4 worm cellular contexts compared by ENCODE assay signal in the genomic region with DNA sequence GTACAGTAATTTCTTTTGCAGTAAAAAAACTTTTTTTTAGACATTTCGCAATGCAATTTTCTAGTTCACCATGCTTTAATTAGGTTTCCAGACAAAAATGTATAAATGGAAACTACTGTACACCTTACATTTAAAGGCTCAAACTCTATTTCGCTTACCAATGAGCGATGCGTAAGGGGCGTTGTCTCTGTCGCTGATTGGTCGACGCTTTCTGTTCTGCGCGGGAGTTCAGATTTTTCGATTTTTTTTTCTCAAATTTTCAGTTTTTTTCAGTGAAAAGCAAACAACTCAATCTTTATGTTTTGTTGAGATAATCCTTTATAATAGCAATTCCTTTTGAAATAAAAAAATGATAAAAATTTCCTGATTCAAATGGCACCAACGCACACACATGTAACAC.
TF ChIP-seq lines count a peak whose summit lies in the region.

No protein-coding gene starts in this region.

TF ChIP-seq in whole organism, L3 larva, 47 proteins besides CTCF, POLR2A, EP300 and RAD21:
- TF ChIP-seq nfya-1 (tag; optimal IDR thresholded peaks at IDR 0.05; lab: Kevin White, UChicago; ENCODE audit: insufficient read depth) (peak; percentile 84), snpc-4 (tag; optimal IDR thresholded peaks at IDR 0.05; lab: Kevin White, UChicago) (no peak)

TF ChIP-seq in whole organism, L4 larva, 104 proteins besides CTCF, POLR2A, EP300 and RAD21:
- TF ChIP-seq F26F4.8 (GFP tag; conservative IDR thresholded peaks at IDR 0.05; lab: Robert Waterston, UW), result no peak
- TF ChIP-seq daf-16 (GFP tag; optimal IDR thresholded peaks at IDR 0.05; lab: Kevin White, UChicago), result no peak
- no peak for TF ChIP-seq daf-16 (tag; optimal IDR thresholded peaks at IDR 0.05; lab: Kevin White, UChicago)
- TF ChIP-seq T26A8.4 (GFP tag; IDR thresholded peaks at IDR 0.05; lab: Robert Waterston, UW), result peak; percentile 42; the same call in 1 of the 2 replicates
- no peak for TF ChIP-seq gei-8 (GFP tag; optimal IDR thresholded peaks at IDR 0.05; lab: Kevin White, UChicago)
- no peak for TF ChIP-seq dpl-1 (GFP tag; optimal IDR thresholded peaks at IDR 0.05; lab: Kevin White, UChicago)
- no peak for TF ChIP-seq daf-8 (GFP tag; IDR thresholded peaks at IDR 0.05; lab: Robert Waterston, UW)
- no peak for TF ChIP-seq zfp-2 (tag; optimal IDR thresholded peaks at IDR 0.05; lab: Kevin White, UChicago)
- no peak for TF ChIP-seq Y75B8A.6 (GFP tag; IDR thresholded peaks at IDR 0.05; lab: Robert Waterston, UW)
- no peak for TF ChIP-seq ztf-7 (tag; optimal IDR thresholded peaks at IDR 0.05; lab: Kevin White, UChicago)
- peak; percentile 47 for TF ChIP-seq aha-1 (tag; lab: Kevin White, UChicago)
- TF ChIP-seq ctbp-1 (GFP tag; IDR thresholded peaks at IDR 0.05; lab: Robert Waterston, UW), result no peak; the same call in 1 of the 2 replicates
- no peak for TF ChIP-seq dmd-6 (GFP tag; IDR thresholded peaks at IDR 0.05; lab: Robert Waterston, UW)
- no peak for TF ChIP-seq Y5F2A.4 (GFP tag; optimal IDR thresholded peaks at IDR 0.05; lab: Kevin White, UChicago)
- TF ChIP-seq vab-7 (GFP tag; IDR thresholded peaks at IDR 0.05; lab: Robert Waterston, UW), result no peak
- no peak for TF ChIP-seq fos-1 (tag; optimal IDR thresholded peaks at IDR 0.05; lab: Kevin White, UChicago)
TF ChIP-seq in whole organism, L4 larva: peak in this region for 2.

TF ChIP-seq in whole organism, late embryonic, 69 proteins besides CTCF, POLR2A, EP300 and RAD21:
- TF ChIP-seq ceh-2 (tag; optimal IDR thresholded peaks at IDR 0.05; lab: Kevin White, UChicago) (no peak), gmeb-2 (tag; optimal IDR thresholded peaks at IDR 0.05; lab: Kevin White, UChicago) (no peak), hlh-13 (GFP tag; optimal IDR thresholded peaks at IDR 0.05; lab: Kevin White, UChicago) (no peak), che-1 (tag; optimal IDR thresholded peaks at IDR 0.05; lab: Kevin White, UChicago) (no peak), ceh-22 (tag; optimal IDR thresholded peaks at IDR 0.05; lab: Kevin White, UChicago) (no peak), fax-1 (tag; optimal IDR thresholded peaks at IDR 0.05; lab: Kevin White, UChicago) (no peak), nfya-1 (tag; optimal IDR thresholded peaks at IDR 0.05; lab: Kevin White, UChicago) (peak; percentile 60), madf-2 (tag; optimal IDR thresholded peaks at IDR 0.05; lab: Kevin White, UChicago) (no peak)

TF ChIP-seq in whole organism, young adult, 124 proteins besides CTCF, POLR2A, EP300 and RAD21:
- no peak for TF ChIP-seq ceh-100 (GFP tag; IDR thresholded peaks at IDR 0.05; lab: Robert Waterston, UW)
- TF ChIP-seq ama-1 (optimal IDR thresholded peaks at IDR 0.05; lab: Kevin White, UChicago), result no peak
- peak in 1 of 2 experiments; percentile 38 for TF ChIP-seq ama-1 (GFP tag; optimal IDR thresholded peaks at IDR 0.05; lab: Kevin White, UChicago)
- TF ChIP-seq nfya-1 (tag; optimal IDR thresholded peaks at IDR 0.05; lab: Kevin White, UChicago; ENCODE audit: borderline replicate concordance, insufficient read depth), result no peak
- no peak for TF ChIP-seq lin-35 (GFP tag; optimal IDR thresholded peaks at IDR 0.05; lab: Kevin White, UChicago)
- peak; percentile 82 for TF ChIP-seq nfyb-1 (GFP tag; IDR thresholded peaks at IDR 0.05; lab: Robert Waterston, UW)
- no peak for TF ChIP-seq madf-6 (GFP tag; IDR thresholded peaks at IDR 0.05; lab: Robert Waterston, UW)
